Fruit fly (Drosophila melanogaster): Measurements from ENCODE around the gene Alp1.

The Alp1 gene

dm6 chr3L:21417884-21418536 lies 26.6 kb downstream of the Alp1 start (continued):
- TF ChIP-seq CG17912 (GFP tag; optimal IDR thresholded peaks at IDR 0.05) (no peak), oc (tag; optimal IDR thresholded peaks at IDR 0.05) (peak; percentile 73), crp (GFP tag; optimal IDR thresholded peaks at IDR 0.05) (no peak), pfk (GFP tag; optimal IDR thresholded peaks at IDR 0.05) (no peak), CG32767 (GFP tag; IDR thresholded peaks at IDR 0.05) (peak; percentile 47; the same call in 1 of the 2 replicates), CG17359 (tag; optimal IDR thresholded peaks at IDR 0.05) (no peak), chif (GFP tag; optimal IDR thresholded peaks at IDR 0.05) (no peak), CG4404 (GFP tag; IDR thresholded peaks at IDR 0.05) (no peak), CG4282 (GFP tag; optimal IDR thresholded peaks at IDR 0.05) (no peak), CG34376 (GFP tag; optimal IDR thresholded peaks at IDR 0.05) (no peak), CG3838 (GFP tag; optimal IDR thresholded peaks at IDR 0.05) (no peak), MTF-1 (GFP tag; optimal IDR thresholded peaks at IDR 0.05; ENCODE audit: borderline replicate concordance) (no peak), slp2 (GFP tag; optimal IDR thresholded peaks at IDR 0.05) (no peak), ab (GFP tag; optimal IDR thresholded peaks at IDR 0.05) (no peak), CG12744 (GFP tag; optimal IDR thresholded peaks at IDR 0.05) (no peak), Taf1 (GFP tag; IDR thresholded peaks at IDR 0.05) (no peak), CG8359 (GFP tag; optimal IDR thresholded peaks at IDR 0.05; ENCODE audit: borderline replicate concordance) (peak; percentile 14), zf30C (GFP tag; optimal IDR thresholded peaks at IDR 0.05) (no peak), CG7357 (GFP tag; IDR thresholded peaks at IDR 0.05) (no peak), pros (GFP tag; optimal IDR thresholded peaks at IDR 0.05) (no peak), CG2889 (GFP tag; IDR thresholded peaks at IDR 0.05) (no peak), so (GFP tag; IDR thresholded peaks at IDR 0.05) (no peak), Bdp1 (GFP tag; optimal IDR thresholded peaks at IDR 0.05) (no peak), ranshi (GFP tag; IDR thresholded peaks at IDR 0.05) (no peak), tio (GFP tag; optimal IDR thresholded peaks at IDR 0.05) (peak; percentile 41), CG12391 (tag; optimal IDR thresholded peaks at IDR 0.05) (no peak), Antp (GFP tag; optimal IDR thresholded peaks at IDR 0.05) (no peak), phol (tag; optimal IDR thresholded peaks at IDR 0.05) (peak; percentile 68), ato (GFP tag; IDR thresholded peaks at IDR 0.05; ENCODE audit: partially characterized antibody) (no peak), YL-1 (GFP tag; optimal IDR thresholded peaks at IDR 0.05) (no peak), CG16863 (GFP tag; optimal IDR thresholded peaks at IDR 0.05) (no peak), CG6689 (GFP tag; IDR thresholded peaks at IDR 0.05) (peak; percentile 49), CG17802 (tag; optimal IDR thresholded peaks at IDR 0.05) (no peak), CG1792 (GFP tag; optimal IDR thresholded peaks at IDR 0.05) (no peak), CG3847 (GFP tag; IDR thresholded peaks at IDR 0.05) (peak; percentile 24; the same call in 1 of the 2 replicates), CG10654 (GFP tag; optimal IDR thresholded peaks at IDR 0.05) (peak; percentile 23), lov (optimal IDR thresholded peaks at IDR 0.05) (no peak), lov (GFP tag; IDR thresholded peaks at IDR 0.05) (no peak), al (GFP tag; IDR thresholded peaks at IDR 0.05) (peak; percentile 62), sqz (GFP tag; optimal IDR thresholded peaks at IDR 0.05) (no peak), ems (GFP tag; optimal IDR thresholded peaks at IDR 0.05) (no peak), esg (GFP tag; conservative IDR thresholded peaks at IDR 0.05) (peak; percentile 43), BEAF-32 (GFP tag; optimal IDR thresholded peaks at IDR 0.05) (no peak), CG30431 (GFP tag; optimal IDR thresholded peaks at IDR 0.05) (no peak), CG7745 (tag; optimal IDR thresholded peaks at IDR 0.05) (no peak), Dref (GFP tag; IDR thresholded peaks at IDR 0.05) (no peak), CG12942 (GFP tag; optimal IDR thresholded peaks at IDR 0.05) (peak; percentile 39), Deaf1 (tag; optimal IDR thresholded peaks at IDR 0.05) (peak; percentile 43), GATAe (GFP tag; conservative IDR thresholded peaks at IDR 0.05) (no peak), sd (tag; optimal IDR thresholded peaks at IDR 0.05) (peak; percentile 79), tna (GFP tag; IDR thresholded peaks at IDR 0.05; ENCODE audit: partially characterized antibody) (no peak)

Measured in whole organism, embryonic.